Fruit fly (Drosophila melanogaster) whole organism: ENCODE data around the gene Sos.

ENCODE experiments used
- Dll ChIP-seq: fragments of >200 bp; optimal IDR thresholded peaks from 2 replicates; lab custom pipeline; 2017
- EcR ChIP-seq, 2 experiments: fragments of >200 bp; optimal IDR thresholded peaks; 2 replicates each; lab custom pipeline; 2017; ENCODE audit warnings: missing biosample characterization in 2 of 2, missing genetic modification characterization in 2 of 2, missing genetic modification reagents in 2 of 2
- psq ChIP-seq: fragments of >200 bp; optimal IDR thresholded peaks from 2 replicates; lab custom pipeline; 2017
- usp ChIP-seq: fragments of >200 bp; optimal IDR thresholded peaks from 2 replicates; lab custom pipeline; 2017; ENCODE audit warnings: missing biosample characterization, missing genetic modification characterization, mixed read lengths

- TF ChIP-seq psq (lab: Kevin White, UChicago) (no peak), EcR (GFP tag; optimal IDR thresholded peaks at IDR 0.05; lab: Kevin White, UChicago) (no peak), usp (no peak), Dll (no peak)
Measured at dm6 chr2L:13803805-13804560, 9.6 kb upstream of the Sos start.
